Fruit fly (Drosophila melanogaster): Measurements from ENCODE around the gene Fum2.

Gene Fum2

DNA sequence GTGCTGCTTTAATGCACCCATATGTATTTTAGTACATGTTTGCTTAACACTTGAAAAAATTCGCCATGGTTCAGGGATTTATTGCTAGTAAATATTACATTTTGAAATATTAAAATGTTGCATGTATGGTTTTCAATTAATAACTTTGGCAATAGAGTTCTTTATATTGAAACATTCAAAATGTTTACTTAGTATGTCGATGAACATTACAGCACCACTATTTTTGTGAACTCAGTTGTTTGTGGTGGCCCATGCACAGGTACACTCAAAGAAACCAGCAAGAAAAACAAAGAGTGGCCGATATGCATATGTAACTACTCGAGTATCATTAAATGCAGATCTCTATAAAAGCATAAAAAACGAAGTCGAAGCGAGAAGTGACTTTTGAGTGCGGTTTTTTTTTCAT lies 20.5 kb downstream of the Fum2 start (continued):
- TF ChIP-seq cato (GFP tag; optimal IDR thresholded peaks at IDR 0.05; ENCODE audit: borderline replicate concordance) (no peak), CG8359 (GFP tag; optimal IDR thresholded peaks at IDR 0.05; ENCODE audit: borderline replicate concordance) (peak; percentile 34), CG18619 (GFP tag; optimal IDR thresholded peaks at IDR 0.05) (peak; percentile 55), CG17359 (tag; optimal IDR thresholded peaks at IDR 0.05) (peak; percentile 81), bigmax (GFP tag; optimal IDR thresholded peaks at IDR 0.05) (no peak), Jarid2 (GFP tag; optimal IDR thresholded peaks at IDR 0.05) (no peak), HmgD (GFP tag; optimal IDR thresholded peaks at IDR 0.05) (no peak), hb (GFP tag; IDR thresholded peaks at IDR 0.05; ENCODE audit: partially characterized antibody) (no peak), CHES-1-like (GFP tag; optimal IDR thresholded peaks at IDR 0.05) (peak; percentile 16), fru (optimal IDR thresholded peaks at IDR 0.05) (no peak), YL-1 (GFP tag; optimal IDR thresholded peaks at IDR 0.05) (no peak), zfh2 (GFP tag; optimal IDR thresholded peaks at IDR 0.05) (no peak), pum (GFP tag; optimal IDR thresholded peaks at IDR 0.05) (peak; percentile 51), CG5245 (GFP tag; optimal IDR thresholded peaks at IDR 0.05) (peak; percentile 11), CG11456 (GFP tag; IDR thresholded peaks at IDR 0.05) (no peak), fd64A (GFP tag; optimal IDR thresholded peaks at IDR 0.05) (peak; percentile 1), E2f2 (GFP tag; IDR thresholded peaks at IDR 0.05) (peak; percentile 45; the same call in 1 of the 2 replicates), jigr1 (GFP tag; IDR thresholded peaks at IDR 0.05) (peak; percentile 51; the same call in 1 of the 3 replicates), PHDP (tag; optimal IDR thresholded peaks at IDR 0.05) (peak; percentile 64), peb (GFP tag; IDR thresholded peaks at IDR 0.05) (peak; percentile 25; the same call in 1 of the 2 replicates), CG31224 (GFP tag; IDR thresholded peaks at IDR 0.05) (no peak), CG1233 (GFP tag; optimal IDR thresholded peaks at IDR 0.05) (peak; percentile 46), ab (GFP tag; optimal IDR thresholded peaks at IDR 0.05) (no peak), disco-r (GFP tag; optimal IDR thresholded peaks at IDR 0.05) (no peak), Dbx (GFP tag; IDR thresholded peaks at IDR 0.05) (no peak), CG32532 (GFP tag; IDR thresholded peaks at IDR 0.05) (peak; percentile 39; the same call in 1 of the 2 replicates), CG7987 (GFP tag; optimal IDR thresholded peaks at IDR 0.05) (no peak), Hr51 (GFP tag; optimal IDR thresholded peaks at IDR 0.05) (peak in 1 of 2 experiments; percentile 83), CG12769 (tag; optimal IDR thresholded peaks at IDR 0.05) (peak; percentile 25), Sin3A (optimal IDR thresholded peaks at IDR 0.05) (no peak), Hr39 (optimal IDR thresholded peaks at IDR 0.05) (no peak), CG2116 (GFP tag; optimal IDR thresholded peaks at IDR 0.05) (peak; percentile 34), CG8765 (GFP tag; IDR thresholded peaks at IDR 0.05) (no peak), CG2712 (tag; optimal IDR thresholded peaks at IDR 0.05) (peak; percentile 80), btn (GFP tag; optimal IDR thresholded peaks at IDR 0.05) (peak; percentile 22), NC2β (GFP tag; optimal IDR thresholded peaks at IDR 0.05) (no peak), CG9932 (GFP tag; IDR thresholded peaks at IDR 0.05) (no peak), CG12299 (tag; optimal IDR thresholded peaks at IDR 0.05) (peak; percentile 16), Elba2 (GFP tag; optimal IDR thresholded peaks at IDR 0.05) (no peak), Bdp1 (GFP tag; optimal IDR thresholded peaks at IDR 0.05) (no peak), CG5180 (GFP tag; optimal IDR thresholded peaks at IDR 0.05) (peak; percentile 66), kah (GFP tag; optimal IDR thresholded peaks at IDR 0.05) (peak; percentile 52), Hey (tag; optimal IDR thresholded peaks at IDR 0.05) (no peak), tx (GFP tag; optimal IDR thresholded peaks at IDR 0.05) (peak; percentile 4), MESR4 (GFP tag; optimal IDR thresholded peaks at IDR 0.05) (no peak), Max (GFP tag; optimal IDR thresholded peaks at IDR 0.05) (peak; percentile 33), CG10654 (GFP tag; optimal IDR thresholded peaks at IDR 0.05) (peak; percentile 47), fd96Cb (tag; optimal IDR thresholded peaks at IDR 0.05) (peak; percentile 81), CG13296 (GFP tag; optimal IDR thresholded peaks at IDR 0.05) (peak; percentile 17), CG2199 (GFP tag; IDR thresholded peaks at IDR 0.05) (no peak), crc (GFP tag; optimal IDR thresholded peaks at IDR 0.05) (no peak), lab (GFP tag; optimal IDR thresholded peaks at IDR 0.05) (peak; percentile 56)
